Worm (Caenorhabditis elegans): ENCODE data around the gene C33H5.1.

- peak; percentile 57 for TF ChIP-seq elt-1 (tag; optimal IDR thresholded peaks at IDR 0.05)
- TF ChIP-seq pqm-1 (tag; optimal IDR thresholded peaks at IDR 0.05) = peak; percentile 44
- no peak for TF ChIP-seq nhr-12 (tag; optimal IDR thresholded peaks at IDR 0.05)
- peak; percentile 28 for TF ChIP-seq nhr-11 (tag; optimal IDR thresholded peaks at IDR 0.05)
- no peak for TF ChIP-seq elt-3 (tag; optimal IDR thresholded peaks at IDR 0.05)
- TF ChIP-seq snpc-4 (tag; optimal IDR thresholded peaks at IDR 0.05) = peak; percentile 82
- peak; percentile 68 for TF ChIP-seq R02D3.7 (tag; optimal IDR thresholded peaks at IDR 0.05)
Observed at ce11 chrIV:7790801-7791588, 17.7 kb upstream of the C33H5.1 start, which contains the start of gene rsp-6.

All from whole organism, L3 larva.